Worm (Caenorhabditis elegans): ENCODE results near the gene ttbk-7.
A peak's percentile ranks its signal among the peaks of the same experiment; 100 is the strongest.

DNA sequence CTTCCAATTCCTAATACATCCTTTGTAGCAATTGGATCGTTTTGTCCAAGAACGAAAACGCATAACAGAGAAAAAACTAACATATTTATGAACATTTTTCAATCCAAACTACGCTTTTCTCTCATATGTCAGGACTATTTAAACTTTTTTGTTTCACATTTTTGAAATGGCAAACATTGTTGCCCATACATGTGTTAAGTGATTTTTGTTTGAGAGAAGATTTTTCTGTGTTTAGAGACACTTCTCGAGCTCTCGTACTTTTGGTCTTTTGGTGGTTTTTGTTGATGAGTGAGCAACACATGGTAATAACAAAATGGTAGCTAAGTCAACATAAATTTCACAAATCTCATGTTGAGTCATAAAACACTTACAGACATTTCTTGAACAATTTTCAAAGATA, 9.4 kb upstream of the ttbk-7 start, which contains the start of gene ttr-28:
- TF ChIP-seq nhr-25 (tag; optimal IDR thresholded peaks at IDR 0.05; ENCODE audit: borderline replicate concordance, insufficient read depth) (no peak), nhr-76 (tag; optimal IDR thresholded peaks at IDR 0.05) (no peak), snpc-1.2 (GFP tag; IDR thresholded peaks at IDR 0.05) (no peak), hlh-30 (tag; optimal IDR thresholded peaks at IDR 0.05; ENCODE audit: insufficient read depth) (no peak), lin-13 (GFP tag; optimal IDR thresholded peaks at IDR 0.05) (no peak), nhr-6 (tag; optimal IDR thresholded peaks at IDR 0.05) (no peak), unc-130 (GFP tag; optimal IDR thresholded peaks at IDR 0.05) (no peak), ztf-11 (tag; optimal IDR thresholded peaks at IDR 0.05) (no peak), F49E8.2 (tag; optimal IDR thresholded peaks at IDR 0.05; ENCODE audit: borderline replicate concordance) (no peak), lsy-2 (tag; optimal IDR thresholded peaks at IDR 0.05) (no peak), egl-27 (tag; optimal IDR thresholded peaks at IDR 0.05) (no peak), unc-62 (GFP tag; optimal IDR thresholded peaks at IDR 0.05 in 1 of 2) (peak in 1 of 2 experiments; percentile 79), unc-62 (tag; optimal IDR thresholded peaks at IDR 0.05) (no peak), pha-4 (GFP tag; IDR thresholded peaks at IDR 0.05) (no peak), pha-4 (tag; optimal IDR thresholded peaks at IDR 0.05) (no peak)
